Worm (Caenorhabditis elegans) whole organism, L4/young adult: ENCODE data around the gene ubh-2.

ENCODE experiments used
- dao-5 ChIP-seq: sonication (generic microtip); optimal IDR thresholded peaks from 2 replicates; lab custom pipeline; 2016; ENCODE audit warnings: missing genotype, missing genetic modification characterization, moderate library complexity, missing compliant biosample characterization
- him-1 ChIP-seq: sonication (generic microtip); optimal IDR thresholded peaks from 2 replicates; lab custom pipeline; 2016; ENCODE audit warnings: missing genotype, missing genetic modification reagents, missing genetic modification characterization, missing compliant biosample characterization

- TF ChIP-seq him-1 (tag; lab: Kevin White, UChicago) (no peak), dao-5 (tag; lab: Kevin White, UChicago) (no peak)
These were observed 20.8 kb downstream of the ubh-2 start, which contains the start of gene lec-10 for ce11 chrV:6488849-6489248.
